Worm (Caenorhabditis elegans) whole organism, L2 larva: ENCODE results near the gene acp-1.

Experiments used
- aly-2 ChIP-seq: fragments of 150-350 bp; optimal IDR thresholded peaks from 2 replicates; lab custom pipeline; 2014; ENCODE audit warnings: missing biosample characterization, missing genetic modification characterization
- blmp-1 ChIP-seq: sonication (generic microtip); optimal IDR thresholded peaks from 2 replicates; lab custom pipeline; 2017; ENCODE audit warnings: missing genetic modification characterization, mild to moderate bottlenecking, missing compliant biosample characterization, antibody characterized with exemption, moderate library complexity; ENCODE audit not compliant: insufficient read depth
- ceh-16 ChIP-seq: fragments of 150-350 bp; optimal IDR thresholded peaks from 2 replicates; lab custom pipeline; 2014; ENCODE audit warnings: missing biosample characterization, missing genetic modification characterization
- lin-11 ChIP-seq: fragments of 150-350 bp; sonication (generic microtip); optimal IDR thresholded peaks from 2 replicates; lab custom pipeline; 2014; ENCODE audit warnings: missing biosample characterization, missing genetic modification characterization, inconsistent platforms, mixed read lengths
- lin-13 ChIP-seq: fragments of 150-350 bp; optimal IDR thresholded peaks from 2 replicates; lab custom pipeline; 2014; ENCODE audit warnings: missing biosample characterization, missing genetic modification reagents, missing genetic modification characterization
- lsy-2 ChIP-seq, 2 experiments: fragments of 150-350 bp in 1 of 2; sonication (generic microtip) in 1 of 2; optimal IDR thresholded peaks; 2 replicates each; lab custom pipeline; 2014 to 2017; ENCODE audit warnings: missing biosample characterization in 2 of 2, missing genetic modification characterization in 2 of 2
- nhr-11 ChIP-seq: fragments of 150-350 bp; optimal IDR thresholded peaks from 2 replicates; lab custom pipeline; 2014; ENCODE audit warnings: missing biosample characterization, missing genetic modification characterization
- nhr-237 ChIP-seq: fragments of 150-350 bp; optimal IDR thresholded peaks from 2 replicates; lab custom pipeline; 2014; ENCODE audit warnings: missing biosample characterization, missing genetic modification characterization
- nhr-25 ChIP-seq: fragments of 150-350 bp; sonication (generic microtip); optimal IDR thresholded peaks from 3 replicates; lab custom pipeline; 2014; ENCODE audit warnings: missing biosample characterization, missing genetic modification characterization
- nhr-77 ChIP-seq: fragments of 150-350 bp; optimal IDR thresholded peaks from 2 replicates; lab custom pipeline; 2014; ENCODE audit warnings: missing biosample characterization, missing genetic modification characterization
- unc-62 ChIP-seq: fragments of 150-350 bp; optimal IDR thresholded peaks from 2 replicates; lab custom pipeline; 2014; ENCODE audit warnings: missing biosample characterization, missing genetic modification reagents, missing genetic modification characterization
- zag-1 ChIP-seq: fragments of 150-350 bp; optimal IDR thresholded peaks from 2 replicates; lab custom pipeline; 2014; ENCODE audit warnings: missing biosample characterization, missing genetic modification characterization
- ztf-11 ChIP-seq: sonication (generic microtip); optimal IDR thresholded peaks from 2 replicates; lab custom pipeline; 2017; ENCODE audit warnings: missing biosample characterization, missing genetic modification characterization
- ztf-4 ChIP-seq: fragments of 150-350 bp; optimal IDR thresholded peaks from 2 replicates; lab custom pipeline; 2014; ENCODE audit warnings: missing biosample characterization, missing genetic modification characterization

DNA sequence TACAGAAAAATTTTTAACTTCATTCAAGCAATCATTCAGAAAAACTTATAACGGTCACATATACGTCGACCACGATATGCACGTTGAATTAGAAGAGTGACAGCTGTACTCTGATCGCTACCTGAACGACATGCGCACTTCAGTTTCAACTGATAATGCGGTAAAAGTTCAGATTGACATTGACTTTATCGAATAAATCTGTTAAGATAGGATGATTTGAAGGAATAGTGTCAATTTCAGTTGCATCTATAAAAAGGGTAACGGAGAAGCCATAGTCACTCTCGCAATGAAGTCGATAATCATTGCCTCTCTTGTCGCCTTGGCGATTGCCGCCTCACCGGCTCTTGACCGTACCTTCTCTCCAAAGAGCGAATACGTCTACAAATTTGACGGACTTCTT, 17.9 kb upstream of the acp-1 start, which contains the start of gene vit-5:
- TF ChIP-seq ztf-11 (tag; lab: Kevin White, UChicago) (no peak), zag-1 (tag; lab: Kevin White, UChicago) (no peak), nhr-77 (tag; lab: Kevin White, UChicago) (no peak), aly-2 (no peak), nhr-25 (tag; lab: Kevin White, UChicago) (no peak), lin-13 (no peak), unc-62 (GFP tag; lab: Kevin White, UChicago) (no peak), ztf-4 (tag; lab: Kevin White, UChicago) (no peak), lsy-2 (tag; optimal IDR thresholded peaks at IDR 0.05; lab: Kevin White, UChicago) (no peak), lin-11 (no peak), nhr-11 (tag; lab: Kevin White, UChicago) (no peak), blmp-1 (no peak), nhr-237 (no peak), ceh-16 (no peak)
